Worm (Caenorhabditis elegans) whole organism, late embryonic: ENCODE data around the gene C14B9.10.

Experiments
- ceh-19 ChIP-seq: fragments of 200-800 bp; sonication (Bioruptor generic); optimal IDR thresholded peaks from 2 replicates; lab custom pipeline; 2018; ENCODE audit warnings: mild to moderate bottlenecking, missing genetic modification characterization, missing compliant biosample characterization
- ceh-2 ChIP-seq: sonication (generic microtip); optimal IDR thresholded peaks from 2 replicates; lab custom pipeline; 2016; ENCODE audit warnings: missing genotype, missing genetic modification characterization, missing compliant biosample characterization
- ceh-22 ChIP-seq: sonication (generic microtip); optimal IDR thresholded peaks from 2 replicates; lab custom pipeline; 2017; ENCODE audit warnings: missing biosample characterization, missing genetic modification characterization
- elt-2 ChIP-seq: sonication (generic microtip); optimal IDR thresholded peaks from 2 replicates; lab custom pipeline; 2016; ENCODE audit warnings: missing genetic modification reagents, missing genetic modification characterization, missing compliant biosample characterization
- hlh-30 ChIP-seq: sonication (generic microtip); optimal IDR thresholded peaks from 2 replicates; lab custom pipeline; 2017; ENCODE audit warnings: antibody characterized with exemption, missing genetic modification characterization, missing compliant biosample characterization; ENCODE audit not compliant: insufficient read depth
- pha-4 ChIP-seq: fragments of 150-350 bp; optimal IDR thresholded peaks from 2 replicates; lab custom pipeline; 2018; ENCODE audit warnings: missing biosample characterization, missing genetic modification reagents, missing genetic modification characterization
- pqm-1 ChIP-seq: sonication (generic microtip); optimal IDR thresholded peaks from 2 replicates; lab custom pipeline; 2016; ENCODE audit warnings: missing genetic modification characterization, missing compliant biosample characterization
- rnt-1 ChIP-seq: sonication (generic microtip); optimal IDR thresholded peaks from 2 replicates; lab custom pipeline; 2016; ENCODE audit warnings: missing genetic modification characterization, missing compliant biosample characterization
- sox-2 ChIP-seq: fragments of 200-800 bp; sonication (Bioruptor generic); IDR thresholded peaks from 2 replicates; pipeline ENCODE4 v1.3.6; 2022; ENCODE audit warnings: missing genetic modification reagents, missing genetic modification characterization, missing compliant biosample characterization

DNA sequence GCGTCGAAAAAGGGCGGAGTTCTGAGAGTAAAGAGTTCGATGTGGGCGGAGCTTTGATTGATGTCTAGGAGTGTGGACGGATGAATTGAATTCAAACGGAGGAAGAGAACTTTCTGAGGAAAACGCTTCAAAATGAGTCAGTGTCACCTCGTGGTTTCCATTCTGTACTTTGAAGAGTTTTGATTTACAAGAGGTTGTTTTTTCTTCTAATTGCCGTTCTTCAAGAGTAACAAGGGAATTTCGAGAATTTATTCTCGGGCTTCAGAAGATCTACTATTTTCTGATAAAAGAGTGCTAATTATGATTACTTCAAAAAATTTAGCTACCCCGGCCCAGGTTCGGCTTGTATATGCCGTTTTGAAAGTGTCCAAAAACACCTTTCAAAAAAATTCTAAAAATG, 45.6 kb downstream of the C14B9.10 start, which contains the start of gene C50C3.12:
- no peak for TF ChIP-seq ceh-19 (GFP tag; lab: Kevin White, UChicago)
- TF ChIP-seq pha-4 (tag; lab: Kevin White, UChicago): no peak
- no peak for TF ChIP-seq pqm-1
- no peak for TF ChIP-seq elt-2 (tag; lab: Kevin White, UChicago)
- TF ChIP-seq sox-2 (GFP tag; lab: Robert Waterston, UW): no peak
- no peak for TF ChIP-seq ceh-2 (tag; lab: Kevin White, UChicago)
- TF ChIP-seq rnt-1 (tag; lab: Kevin White, UChicago): no peak
- TF ChIP-seq ceh-22 (tag; lab: Kevin White, UChicago): no peak
- no peak for TF ChIP-seq hlh-30
